Fruit fly (Drosophila melanogaster): Measurements from ENCODE around the gene CG31954.

The CG31954 gene

DNA sequence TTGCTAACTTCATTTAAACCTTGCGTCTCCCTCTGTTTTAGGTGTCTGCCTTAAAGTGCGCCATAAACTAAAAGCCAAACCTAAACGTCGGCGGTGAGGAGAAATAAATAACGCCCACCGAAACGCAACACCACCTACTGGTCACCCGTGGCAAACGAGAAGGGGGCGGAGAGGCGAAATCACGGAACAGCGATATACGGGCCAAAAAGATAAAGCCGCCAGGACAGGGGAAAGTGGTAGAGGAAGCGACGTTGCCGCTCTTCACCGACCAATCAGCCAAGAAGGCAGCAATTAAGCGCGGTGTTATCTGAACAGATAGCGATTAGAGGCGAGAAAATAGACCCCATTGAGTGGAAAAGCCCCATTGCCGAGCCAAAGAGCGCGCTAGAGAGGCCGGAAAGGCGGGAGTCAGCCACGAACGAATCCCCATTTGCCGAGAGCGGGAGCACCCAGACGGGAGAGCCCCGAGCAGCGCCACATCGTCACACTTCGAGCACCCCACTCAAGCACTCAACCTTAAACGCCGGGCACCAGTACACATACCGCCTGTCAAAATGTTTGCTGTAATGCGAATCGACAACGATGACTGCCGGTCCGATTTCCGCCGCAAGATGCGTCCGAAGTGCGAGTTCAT lies 35.2 kb upstream of the CG31954 start (continued):
- no peak for TF ChIP-seq onecut (GFP tag; IDR thresholded peaks at IDR 0.05)
- no peak for TF ChIP-seq NK7.1 (GFP tag; optimal IDR thresholded peaks at IDR 0.05)
- no peak for TF ChIP-seq trem (tag; optimal IDR thresholded peaks at IDR 0.05)
- no peak for TF ChIP-seq CG1792 (GFP tag; optimal IDR thresholded peaks at IDR 0.05)
- no peak for TF ChIP-seq Optix (GFP tag; IDR thresholded peaks at IDR 0.05)
- TF ChIP-seq CG11504 (tag; optimal IDR thresholded peaks at IDR 0.05), result no peak
- no peak for TF ChIP-seq CG15011 (GFP tag; optimal IDR thresholded peaks at IDR 0.05)
- TF ChIP-seq dm (GFP tag; optimal IDR thresholded peaks at IDR 0.05), result no peak
- TF ChIP-seq vnd (GFP tag; IDR thresholded peaks at IDR 0.05; ENCODE audit: partially characterized antibody), result no peak
- TF ChIP-seq CG31388 (GFP tag; optimal IDR thresholded peaks at IDR 0.05), result no peak
- TF ChIP-seq peb (GFP tag; IDR thresholded peaks at IDR 0.05), result no peak
- TF ChIP-seq sens-2 (GFP tag; IDR thresholded peaks at IDR 0.05), result 0 out of 2 replicates have a peak, but pooled peaks have one; percentile 28
- TF ChIP-seq z (GFP tag; IDR thresholded peaks at IDR 0.05), result peak; percentile 95
- TF ChIP-seq ab (GFP tag; optimal IDR thresholded peaks at IDR 0.05), result no peak
- no peak for TF ChIP-seq jigr1 (GFP tag; IDR thresholded peaks at IDR 0.05)
- TF ChIP-seq zfh2 (GFP tag; optimal IDR thresholded peaks at IDR 0.05), result no peak
- TF ChIP-seq fu2 (GFP tag; optimal IDR thresholded peaks at IDR 0.05), result no peak
- no peak for TF ChIP-seq CG16815 (GFP tag; optimal IDR thresholded peaks at IDR 0.05)
- no peak for TF ChIP-seq Lim3 (GFP tag; IDR thresholded peaks at IDR 0.05)
- TF ChIP-seq CG2678 (tag; optimal IDR thresholded peaks at IDR 0.05), result no peak
- no peak for TF ChIP-seq PHDP (tag; optimal IDR thresholded peaks at IDR 0.05)
- TF ChIP-seq CG2712 (tag; optimal IDR thresholded peaks at IDR 0.05), result no peak
- TF ChIP-seq tap (tag; optimal IDR thresholded peaks at IDR 0.05), result no peak
- no peak for TF ChIP-seq CG34376 (GFP tag; optimal IDR thresholded peaks at IDR 0.05)
- no peak for TF ChIP-seq pzg (GFP tag; optimal IDR thresholded peaks at IDR 0.05)
- TF ChIP-seq CG3838 (GFP tag; optimal IDR thresholded peaks at IDR 0.05), result no peak
- no peak for TF ChIP-seq knrl (GFP tag; IDR thresholded peaks at IDR 0.05; ENCODE audit: partially characterized antibody)
- no peak for TF ChIP-seq hth (optimal IDR thresholded peaks at IDR 0.05)
- no peak for TF ChIP-seq CG14014 (GFP tag; IDR thresholded peaks at IDR 0.05)
- no peak for TF ChIP-seq TFAM (GFP tag; optimal IDR thresholded peaks at IDR 0.05)
- TF ChIP-seq Atf3 (GFP tag; optimal IDR thresholded peaks at IDR 0.05), result no peak
- TF ChIP-seq rib (GFP tag; IDR thresholded peaks at IDR 0.05), result no peak
- TF ChIP-seq twi (tag; optimal IDR thresholded peaks at IDR 0.05), result no peak
- TF ChIP-seq fru (optimal IDR thresholded peaks at IDR 0.05), result no peak
- no peak for TF ChIP-seq CG10959 (GFP tag; IDR thresholded peaks at IDR 0.05)
- TF ChIP-seq CG14441 (GFP tag; IDR thresholded peaks at IDR 0.05), result no peak
- TF ChIP-seq CG2875 (GFP tag; optimal IDR thresholded peaks at IDR 0.05), result no peak
- TF ChIP-seq slbo (GFP tag; IDR thresholded peaks at IDR 0.05), result no peak
- TF ChIP-seq Camta (GFP tag; optimal IDR thresholded peaks at IDR 0.05), result no peak
- TF ChIP-seq CG15514 (GFP tag; optimal IDR thresholded peaks at IDR 0.05), result no peak
- no peak for TF ChIP-seq ham (GFP tag; IDR thresholded peaks at IDR 0.05)
- no peak for TF ChIP-seq CG8478 (optimal IDR thresholded peaks at IDR 0.05)
- no peak for TF ChIP-seq YL-1 (GFP tag; optimal IDR thresholded peaks at IDR 0.05)
- TF ChIP-seq CG16779 (GFP tag; IDR thresholded peaks at IDR 0.05), result no peak
- no peak for TF ChIP-seq CG11247 (GFP tag; IDR thresholded peaks at IDR 0.05)
- no peak for TF ChIP-seq gem (tag; optimal IDR thresholded peaks at IDR 0.05)
- no peak for TF ChIP-seq CG4730 (GFP tag; IDR thresholded peaks at IDR 0.05)
- TF ChIP-seq ac (GFP tag; optimal IDR thresholded peaks at IDR 0.05), result no peak
- no peak for TF ChIP-seq bsh (GFP tag; optimal IDR thresholded peaks at IDR 0.05)
- TF ChIP-seq CG6854 (GFP tag; optimal IDR thresholded peaks at IDR 0.05), result no peak
- no peak for TF ChIP-seq CG17328 (GFP tag; IDR thresholded peaks at IDR 0.05)
- TF ChIP-seq Doc2 (GFP tag; IDR thresholded peaks at IDR 0.05), result no peak
- TF ChIP-seq Fer3 (tag; optimal IDR thresholded peaks at IDR 0.05), result no peak
